Worm (Caenorhabditis elegans) whole organism, early embryonic: ENCODE measurements around the gene fipr-12.

Experiments used
- B0310.2 ChIP-seq: sonication (generic microtip); optimal IDR thresholded peaks from 2 replicates; lab custom pipeline; 2016; ENCODE audit warnings: mild to moderate bottlenecking, missing genetic modification characterization, missing compliant biosample characterization
- F13C5.2 ChIP-seq: sonication (generic microtip); optimal IDR thresholded peaks from 2 replicates; lab custom pipeline; 2017; ENCODE audit warnings: mild to moderate bottlenecking, missing genetic modification characterization, inconsistent platforms, missing compliant biosample characterization
- ama-1 ChIP-seq: fragments of 150-350 bp; optimal IDR thresholded peaks from 2 replicates; lab custom pipeline; 2014
- ets-7 ChIP-seq: sonication (generic microtip); optimal IDR thresholded peaks from 2 replicates; lab custom pipeline; 2016; ENCODE audit warnings: missing genotype, missing genetic modification characterization, missing compliant biosample characterization
- flt-1 ChIP-seq: fragments of 200-800 bp; sonication (Bioruptor generic); IDR thresholded peaks from 2 replicates; pipeline ENCODE4 v1.3.6; 2022; ENCODE audit warnings: missing genetic modification characterization, missing compliant biosample characterization
- hmbx-1 ChIP-seq: sonication (generic microtip); optimal IDR thresholded peaks from 2 replicates; lab custom pipeline; 2016; ENCODE audit warnings: mild to moderate bottlenecking, missing genetic modification characterization, missing compliant biosample characterization
- hmg-4 ChIP-seq: fragments of 200-800 bp; sonication (Bioruptor generic); optimal IDR thresholded peaks from 2 replicates; lab custom pipeline; 2018; ENCODE audit warnings: mild to moderate bottlenecking, missing genetic modification characterization, missing compliant biosample characterization
- hnd-1 ChIP-seq: sonication (generic microtip); optimal IDR thresholded peaks from 2 replicates; lab custom pipeline; 2016; ENCODE audit warnings: missing genetic modification characterization, missing compliant biosample characterization
- scrt-1 ChIP-seq: fragments of 200-800 bp; sonication (Bioruptor generic); IDR thresholded peaks from 2 replicates; pipeline ENCODE4 v1.3.6; 2022; ENCODE audit warnings: missing genetic modification characterization, missing compliant biosample characterization
- sea-1 ChIP-seq: fragments of 200-800 bp; sonication (Bioruptor generic); conservative IDR thresholded peaks from 2 replicates; pipeline ENCODE4 v1.3.6; 2022; ENCODE audit warnings: missing genetic modification characterization, missing compliant biosample characterization
- tbx-11 ChIP-seq: fragments of 200-800 bp; sonication (Bioruptor generic); IDR thresholded peaks from 2 replicates; pipeline ENCODE4 v1.3.6; 2022; ENCODE audit warnings: missing genetic modification characterization, missing compliant biosample characterization
- tra-4 ChIP-seq: sonication (generic microtip); optimal IDR thresholded peaks from 2 replicates; lab custom pipeline; 2017; ENCODE audit warnings: missing genetic modification characterization, missing compliant biosample characterization

ce11 chrV:9960376-9960775 is 17.2 kb downstream of the fipr-12 start, which contains the start of gene T07C12.10:
- TF ChIP-seq hmg-4 (no peak), sea-1 (GFP tag; lab: Robert Waterston, UW) (no peak), scrt-1 (no peak), B0310.2 (no peak), ets-7 (tag; lab: Kevin White, UChicago) (no peak), flt-1 (GFP tag; lab: Robert Waterston, UW) (no peak), hnd-1 (tag; lab: Kevin White, UChicago) (no peak), F13C5.2 (tag; lab: Kevin White, UChicago) (no peak), hmbx-1 (tag; lab: Kevin White, UChicago) (no peak), ama-1 (no peak), tra-4 (no peak), tbx-11 (GFP tag; lab: Robert Waterston, UW) (no peak)
